Fruit fly (Drosophila melanogaster): ENCODE measurements around the gene CG10038.

- TF ChIP-seq CTCF (optimal IDR thresholded peaks at IDR 0.05), result no peak
- no peak for TF ChIP-seq CG8478 (optimal IDR thresholded peaks at IDR 0.05)
Measured at dm6 chr3R:12316420-12316819, 34.0 kb downstream of the CG10038 start.

Measured in S2 (cell line).